Worm (Caenorhabditis elegans): ENCODE measurements around the gene F21C10.19.

The F21C10.19 gene

ce11 chrV:9143896-9144295, 13.0 kb downstream of the F21C10.19 start (continued):
- peak; percentile 27 for TF ChIP-seq nhr-85 (tag)
- no peak for TF ChIP-seq fkh-10 (GFP tag; optimal IDR thresholded peaks at IDR 0.05)
- TF ChIP-seq lin-14 (GFP tag; optimal IDR thresholded peaks at IDR 0.05): peak; percentile 19

- TF ChIP-seq efl-1 (optimal IDR thresholded peaks at IDR 0.05) (no peak), efl-1 (GFP tag; optimal IDR thresholded peaks at IDR 0.05 in 1 of 2) (peak in 1 of 2 experiments; percentile 70), dsc-1 (tag; optimal IDR thresholded peaks at IDR 0.05) (no peak), Y116A8C.19 (tag; optimal IDR thresholded peaks at IDR 0.05; ENCODE audit: borderline replicate concordance) (no peak), vab-15 (tag; optimal IDR thresholded peaks at IDR 0.05) (no peak), unc-130 (tag; optimal IDR thresholded peaks at IDR 0.05) (no peak), elt-2 (tag; optimal IDR thresholded peaks at IDR 0.05) (peak; percentile 90), rnt-1 (tag; optimal IDR thresholded peaks at IDR 0.05) (no peak), grh-1 (GFP tag; IDR thresholded peaks at IDR 0.05) (no peak), nhr-85 (tag) (peak; percentile 23), snpc-4 (tag; optimal IDR thresholded peaks at IDR 0.05) (no peak), tlp-1 (tag; optimal IDR thresholded peaks at IDR 0.05) (no peak), nhr-77 (tag; optimal IDR thresholded peaks at IDR 0.05) (no peak)
Measured at ce11 chrV:9146196-9146595, 15.3 kb downstream of the F21C10.19 start.

ce11 chrV:9146849-9147557, 16.1 kb downstream of the F21C10.19 start, which contains the start of gene spl-2:
Gene spl-2, minus strand, starts transcription at chrV:9146899.
- TF ChIP-seq nhr-28 (tag; optimal IDR thresholded peaks at IDR 0.05) (no peak), fkh-8 (tag; optimal IDR thresholded peaks at IDR 0.05) (no peak), nhr-12 (tag; optimal IDR thresholded peaks at IDR 0.05) (no peak), zip-4 (GFP tag; optimal IDR thresholded peaks at IDR 0.05) (no peak), sup-37 (GFP tag; optimal IDR thresholded peaks at IDR 0.05) (no peak), sptf-1 (tag; optimal IDR thresholded peaks at IDR 0.05) (no peak), blmp-1 (tag; optimal IDR thresholded peaks at IDR 0.05) (peak; percentile 85), snu-23 (GFP tag; optimal IDR thresholded peaks at IDR 0.05) (peak; percentile 35), lir-3 (tag; optimal IDR thresholded peaks at IDR 0.05; ENCODE audit: poor library complexity) (no peak), tbx-2 (tag; optimal IDR thresholded peaks at IDR 0.05) (peak; percentile 17), ztf-4 (tag; optimal IDR thresholded peaks at IDR 0.05) (no peak), nhr-19 (GFP tag; conservative IDR thresholded peaks at IDR 0.05) (peak; percentile 17; the same call in 1 of the 2 replicates), lin-14 (GFP tag; optimal IDR thresholded peaks at IDR 0.05) (peak; percentile 83), Y116A8C.19 (tag; optimal IDR thresholded peaks at IDR 0.05; ENCODE audit: borderline replicate concordance) (no peak), pag-3 (tag; optimal IDR thresholded peaks at IDR 0.05; ENCODE audit: borderline replicate concordance, insufficient read depth) (no peak), C04F5.9 (tag; optimal IDR thresholded peaks at IDR 0.05) (no peak), mep-1 (tag; optimal IDR thresholded peaks at IDR 0.05) (peak; percentile 27), ces-1 (GFP tag; optimal IDR thresholded peaks at IDR 0.05) (no peak), nhr-20 (tag; optimal IDR thresholded peaks at IDR 0.05) (peak; percentile 70), zag-1 (tag; optimal IDR thresholded peaks at IDR 0.05) (no peak), nhr-90 (tag; optimal IDR thresholded peaks at IDR 0.05; ENCODE audit: poor library complexity) (peak; percentile 29), elt-2 (tag; optimal IDR thresholded peaks at IDR 0.05) (peak; percentile 21), isw-1 (GFP tag; IDR thresholded peaks at IDR 0.05) (no peak), fkh-10 (GFP tag; optimal IDR thresholded peaks at IDR 0.05) (no peak), lin-15B (tag; optimal IDR thresholded peaks at IDR 0.05) (no peak), elt-3 (tag; optimal IDR thresholded peaks at IDR 0.05) (peak in 2 of 6 experiments; percentile 5 to 13), grh-1 (GFP tag; IDR thresholded peaks at IDR 0.05) (0 out of 2 replicates have a peak, but pooled peaks have one; percentile 40), nhr-85 (tag) (peak; percentile 98), mdl-1 (tag; optimal IDR thresholded peaks at IDR 0.05) (peak in 1 of 2 experiments; percentile 4), nhr-71 (tag; optimal IDR thresholded peaks at IDR 0.05) (peak; percentile 63)

Measured in whole organism, L1 larva.